Worm (Caenorhabditis elegans) whole organism, L4 larva: ENCODE measurements around the gene F10C2.4.

Experiments used
- F26F4.8 ChIP-seq: fragments of 200-800 bp; sonication (Bioruptor generic); conservative IDR thresholded peaks from 2 replicates; pipeline ENCODE4 v1.3.6; 2022; ENCODE audit warnings: missing genetic modification characterization, missing compliant biosample characterization
- F37D6.2 ChIP-seq: sonication (generic microtip); optimal IDR thresholded peaks from 2 replicates; lab custom pipeline; 2016; ENCODE audit warnings: mild to moderate bottlenecking, missing genetic modification characterization, missing compliant biosample characterization
- arid-1 ChIP-seq: fragments of 200-800 bp; sonication (Bioruptor generic); conservative IDR thresholded peaks from 2 replicates; pipeline ENCODE4 v1.3.6; 2022; ENCODE audit warnings: missing genetic modification reagents, missing genetic modification characterization, missing compliant biosample characterization
- attf-4 ChIP-seq: sonication (generic microtip); optimal IDR thresholded peaks from 3 replicates; lab custom pipeline; 2017; ENCODE audit warnings: missing biosample characterization, missing genetic modification characterization
- ceh-20 ChIP-seq: fragments of 200-800 bp; sonication (Bioruptor generic); IDR thresholded peaks from 2 replicates; pipeline ENCODE4 v1.3.6; 2022; ENCODE audit warnings: missing genetic modification reagents, missing genetic modification characterization, missing compliant biosample characterization
- ceh-28 ChIP-seq: fragments of 150-350 bp; optimal IDR thresholded peaks from 2 replicates; lab custom pipeline; 2014; ENCODE audit warnings: missing biosample characterization, missing genetic modification reagents, missing genetic modification characterization
- ceh-44 ChIP-seq: fragments of 200-800 bp; sonication (Bioruptor generic); IDR thresholded peaks from 2 replicates; pipeline ENCODE4 v1.3.6; 2022; ENCODE audit warnings: missing genetic modification reagents, missing genetic modification characterization, missing compliant biosample characterization
- ceh-62 ChIP-seq: sonication (generic microtip); optimal IDR thresholded peaks from 2 replicates; lab custom pipeline; 2017; ENCODE audit warnings: missing biosample characterization, missing genetic modification characterization
- cey-2 ChIP-seq: sonication (generic microtip); optimal IDR thresholded peaks from 3 replicates; lab custom pipeline; 2017; ENCODE audit warnings: missing genetic modification characterization, mild to moderate bottlenecking, missing compliant biosample characterization, antibody characterized with exemption, borderline replicate concordance; ENCODE audit not compliant: insufficient read depth
- ctbp-1 ChIP-seq: fragments of 200-800 bp; sonication (Bioruptor generic); IDR thresholded peaks from 2 replicates; pipeline ENCODE4 v1.3.6; 2022; ENCODE audit warnings: missing genetic modification reagents, missing genetic modification characterization, missing compliant biosample characterization
- daf-16 ChIP-seq, 3 experiments: sonication (generic microtip); optimal IDR thresholded peaks; 2 replicates each; lab custom pipeline; 2016 to 2017; ENCODE audit warnings: missing genetic modification characterization in 3 of 3, missing genetic modification reagents in 3 of 3, mild to moderate bottlenecking in 2 of 3, missing compliant biosample characterization in 2 of 3, missing biosample characterization in 1 of 3, moderate library complexity in 1 of 3
- daf-19 ChIP-seq: fragments of 200-800 bp; sonication (Bioruptor generic); conservative IDR thresholded peaks from 2 replicates; pipeline ENCODE4 v1.3.6; 2022; ENCODE audit warnings: missing genetic modification characterization, missing compliant biosample characterization
- daf-8 ChIP-seq: fragments of 200-800 bp; sonication (Bioruptor generic); IDR thresholded peaks from 2 replicates; pipeline ENCODE4 v1.3.6; 2022; ENCODE audit warnings: missing genetic modification characterization, missing compliant biosample characterization
- dmd-8 ChIP-seq: fragments of 200-800 bp; sonication (Bioruptor generic); IDR thresholded peaks from 2 replicates; pipeline ENCODE4 v1.3.6; 2022; ENCODE audit warnings: missing genetic modification characterization, missing compliant biosample characterization
- duxl-1 ChIP-seq: sonication (generic microtip); optimal IDR thresholded peaks from 2 replicates; lab custom pipeline; 2016; ENCODE audit warnings: mild to moderate bottlenecking, missing genetic modification characterization, moderate library complexity, missing compliant biosample characterization; ENCODE audit not compliant: poor library complexity
- dve-1 ChIP-seq: sonication (generic microtip); optimal IDR thresholded peaks from 2 replicates; lab custom pipeline; 2017; ENCODE audit warnings: antibody characterized with exemption, mild to moderate bottlenecking, missing genetic modification characterization, missing compliant biosample characterization; ENCODE audit not compliant: insufficient read depth
- egl-43 ChIP-seq: fragments of 200-800 bp; sonication (Bioruptor generic); IDR thresholded peaks from 2 replicates; pipeline ENCODE4 v1.3.6; 2022; ENCODE audit warnings: missing genetic modification reagents, missing genetic modification characterization, missing compliant biosample characterization
- gei-8 ChIP-seq: fragments of 200-800 bp; sonication (Bioruptor generic); optimal IDR thresholded peaks from 2 replicates; lab custom pipeline; 2018; ENCODE audit warnings: mild to moderate bottlenecking, missing genetic modification characterization, missing compliant biosample characterization
- hmg-1.1 ChIP-seq: fragments of 200-800 bp; sonication (Bioruptor generic); IDR thresholded peaks from 2 replicates; pipeline ENCODE4 v1.3.6; 2022; ENCODE audit warnings: missing genetic modification reagents, missing genetic modification characterization, missing compliant biosample characterization
- jun-1 ChIP-seq: fragments of 150-350 bp; optimal IDR thresholded peaks from 2 replicates; lab custom pipeline; 2014; ENCODE audit warnings: missing biosample characterization, missing genetic modification reagents, missing genetic modification characterization
- lim-7 ChIP-seq: fragments of 200-800 bp; sonication (Bioruptor generic); IDR thresholded peaks from 2 replicates; pipeline ENCODE4 v1.3.6; 2022; ENCODE audit warnings: missing genetic modification characterization, missing compliant biosample characterization
- lin-1 ChIP-seq: fragments of 200-800 bp; sonication (Bioruptor generic); IDR thresholded peaks from 2 replicates; pipeline ENCODE4 v1.3.6; 2022; ENCODE audit warnings: missing genetic modification reagents, missing genetic modification characterization, missing compliant biosample characterization
- lin-38 ChIP-seq: fragments of 200-800 bp; sonication (Bioruptor generic); IDR thresholded peaks from 2 replicates; pipeline ENCODE4 v1.3.6; 2022; ENCODE audit warnings: missing genetic modification reagents, missing genetic modification characterization, missing compliant biosample characterization
- madf-9 ChIP-seq: fragments of 200-800 bp; sonication (Bioruptor generic); conservative IDR thresholded peaks from 2 replicates; pipeline ENCODE4 v1.3.6; 2022; ENCODE audit warnings: missing genetic modification reagents, missing genetic modification characterization, missing compliant biosample characterization
- mdt-29 ChIP-seq: fragments of 200-800 bp; sonication (Bioruptor generic); IDR thresholded peaks from 2 replicates; pipeline ENCODE4 v1.3.6; 2022; ENCODE audit warnings: missing genetic modification reagents, missing genetic modification characterization, missing compliant biosample characterization
- mep-1 ChIP-seq: fragments of 150-350 bp; sonication (generic microtip); optimal IDR thresholded peaks from 3 replicates; lab custom pipeline; 2014; ENCODE audit warnings: missing biosample characterization, missing genetic modification characterization
- nhr-28 ChIP-seq: fragments of 150-350 bp; optimal IDR thresholded peaks from 2 replicates; lab custom pipeline; 2014; ENCODE audit warnings: missing biosample characterization, missing genetic modification characterization
- nhr-48 ChIP-seq: sonication (generic microtip); optimal IDR thresholded peaks from 2 replicates; lab custom pipeline; 2016; ENCODE audit warnings: mild to moderate bottlenecking, missing genetic modification characterization, missing compliant biosample characterization
- pha-4 ChIP-seq, 2 experiments: fragments of 150-350 bp in 1 of 2; fragments of 200-800 bp in 1 of 2; sonication (Bioruptor generic) in 1 of 2; IDR thresholded peaks in 1 of 2; optimal IDR thresholded peaks in 1 of 2; 2 replicates each; pipeline versions ENCODE4 v1.3.6 to Lab custom; 2014 to 2022; ENCODE audit warnings: missing genetic modification characterization in 2 of 2, missing genetic modification reagents in 2 of 2, missing biosample characterization in 1 of 2, missing compliant biosample characterization in 1 of 2
- skn-1 ChIP-seq: fragments of 150-350 bp; optimal IDR thresholded peaks from 2 replicates; lab custom pipeline; 2014; ENCODE audit warnings: missing biosample characterization, missing genetic modification characterization
- snpc-1.2 ChIP-seq: fragments of 200-800 bp; sonication (Bioruptor generic); IDR thresholded peaks from 2 replicates; pipeline ENCODE4 v1.3.6; 2022; ENCODE audit warnings: missing genetic modification reagents, missing genetic modification characterization, missing compliant biosample characterization
- tag-97 ChIP-seq: fragments of 200-800 bp; sonication (Bioruptor generic); IDR thresholded peaks from 2 replicates; pipeline ENCODE4 v1.3.6; 2022; ENCODE audit warnings: missing genetic modification characterization, missing compliant biosample characterization
- unc-130 ChIP-seq: sonication (generic microtip); optimal IDR thresholded peaks from 2 replicates; lab custom pipeline; 2016; ENCODE audit warnings: missing genetic modification reagents, missing genetic modification characterization, missing compliant biosample characterization
- unc-39 ChIP-seq: sonication (generic microtip); optimal IDR thresholded peaks from 2 replicates; lab custom pipeline; 2017; ENCODE audit warnings: missing biosample characterization, missing genetic modification characterization
- unc-62 ChIP-seq, 3 experiments: fragments of 150-350 bp in 1 of 3; sonication (generic microtip); optimal IDR thresholded peaks in 2 of 3; peaks in 1 of 3; 1 replicate in 1 of 3; 2 replicates in 2 of 3; lab custom pipeline; 2014 to 2017; ENCODE audit warnings: missing biosample characterization in 3 of 3, missing genetic modification characterization in 3 of 3, missing genetic modification reagents in 3 of 3, missing genotype in 1 of 3
- vab-7 ChIP-seq: fragments of 200-800 bp; sonication (Bioruptor generic); IDR thresholded peaks from 2 replicates; pipeline ENCODE4 v1.3.6; 2022; ENCODE audit warnings: missing genetic modification reagents, missing genetic modification characterization, missing compliant biosample characterization
- ztf-7 ChIP-seq: fragments of 150-350 bp; optimal IDR thresholded peaks from 2 replicates; lab custom pipeline; 2014; ENCODE audit warnings: missing biosample characterization, missing genetic modification characterization

The F10C2.4 gene

ce11 chrV:12047735-12048134 lies 6.4 kb downstream of the F10C2.4 start:
- no peak for TF ChIP-seq mdt-29
- no peak for TF ChIP-seq ceh-28
- TF ChIP-seq attf-4 (tag; lab: Kevin White, UChicago), result no peak
- TF ChIP-seq duxl-1 (tag; lab: Kevin White, UChicago), result no peak
- no peak for TF ChIP-seq hmg-1.1 (GFP tag; lab: Robert Waterston, UW)
- no peak for TF ChIP-seq lin-38 (GFP tag; lab: Robert Waterston, UW)
- no peak for TF ChIP-seq daf-19 (GFP tag; lab: Robert Waterston, UW)
- no peak for TF ChIP-seq ceh-62 (tag; lab: Kevin White, UChicago)
- no peak for TF ChIP-seq unc-62 (GFP tag; optimal IDR thresholded peaks at IDR 0.05 in 1 of 2; lab: Kevin White, UChicago)
- no peak for TF ChIP-seq unc-62 (tag; optimal IDR thresholded peaks at IDR 0.05; lab: Kevin White, UChicago)
- no peak for TF ChIP-seq ztf-7 (tag; lab: Kevin White, UChicago)
- no peak for TF ChIP-seq mep-1 (tag; lab: Kevin White, UChicago)
- TF ChIP-seq ceh-44, result no peak
- no peak for TF ChIP-seq lin-1 (GFP tag; lab: Robert Waterston, UW)
- TF ChIP-seq, all 104 proteins: peak for 0

- peak in 1 of 2 experiments; percentile 37 for TF ChIP-seq unc-62 (GFP tag; optimal IDR thresholded peaks at IDR 0.05 in 1 of 2; lab: Kevin White, UChicago)
- TF ChIP-seq unc-62 (tag; optimal IDR thresholded peaks at IDR 0.05; lab: Kevin White, UChicago), result no peak
- no peak for TF ChIP-seq ceh-62 (tag; lab: Kevin White, UChicago)
- no peak for TF ChIP-seq dve-1 (tag; lab: Kevin White, UChicago)
Measured at ce11 chrV:12048445-12048844, 7.1 kb downstream of the F10C2.4 start, which contains the start of gene dars-2. Gene dars-2, plus strand, starts transcription at chrV:12048745.

- no peak for TF ChIP-seq lim-7 (GFP tag; lab: Robert Waterston, UW)
- no peak for TF ChIP-seq dmd-8 (GFP tag; lab: Robert Waterston, UW)
- TF ChIP-seq daf-19 (GFP tag; lab: Robert Waterston, UW), result no peak
- no peak for TF ChIP-seq egl-43 (GFP tag; lab: Robert Waterston, UW)
- TF ChIP-seq F37D6.2, result no peak
- TF ChIP-seq attf-4 (tag; lab: Kevin White, UChicago), result no peak
- no peak for TF ChIP-seq nhr-48 (tag; lab: Kevin White, UChicago)
- no peak for TF ChIP-seq vab-7 (GFP tag; lab: Robert Waterston, UW)
- no peak for TF ChIP-seq gei-8 (GFP tag; lab: Kevin White, UChicago)
- no peak for TF ChIP-seq F26F4.8 (GFP tag; lab: Robert Waterston, UW)
- TF ChIP-seq dve-1 (tag; lab: Kevin White, UChicago), result no peak
Measured at ce11 chrV:12053598-12053997, 12.2 kb downstream of the F10C2.4 start, which contains the start of gene F10C2.7. Gene F10C2.7, plus strand, starts transcription at chrV:12053898.

ce11 chrV:12059719-12060118 lies 18.4 kb downstream of the F10C2.4 start, which contains the start of gene R07B7.2:
Gene R07B7.2, minus strand, starts transcription at chrV:12059753.
- TF ChIP-seq tag-97 (GFP tag; lab: Robert Waterston, UW) (no peak), nhr-28 (tag; lab: Kevin White, UChicago) (no peak), madf-9 (GFP tag; lab: Robert Waterston, UW) (no peak), pha-4 (GFP tag; IDR thresholded peaks at IDR 0.05; lab: Robert Waterston, UW) (no peak), pha-4 (tag; optimal IDR thresholded peaks at IDR 0.05; lab: Kevin White, UChicago) (no peak), lin-38 (GFP tag; lab: Robert Waterston, UW) (no peak), jun-1 (tag; lab: Kevin White, UChicago) (no peak), ctbp-1 (GFP tag; lab: Robert Waterston, UW) (no peak), ceh-20 (GFP tag; lab: Robert Waterston, UW) (no peak), unc-39 (tag; lab: Kevin White, UChicago) (no peak), daf-8 (GFP tag; lab: Robert Waterston, UW) (no peak), skn-1 (tag; lab: Kevin White, UChicago) (no peak), vab-7 (GFP tag; lab: Robert Waterston, UW) (no peak), arid-1 (GFP tag; lab: Robert Waterston, UW) (no peak), daf-16 (GFP tag; optimal IDR thresholded peaks at IDR 0.05; lab: Kevin White, UChicago) (no peak), daf-16 (tag; optimal IDR thresholded peaks at IDR 0.05; lab: Kevin White, UChicago) (no peak), unc-130 (GFP tag; lab: Kevin White, UChicago) (no peak), snpc-1.2 (GFP tag; lab: Robert Waterston, UW) (no peak), cey-2 (no peak)
